Fruit fly (Drosophila melanogaster) whole organism, prepupa: ENCODE data around the gene CG34436.

Experiments
- CG10669 ChIP-seq: fragments of 200-800 bp; sonication (Bioruptor generic); optimal IDR thresholded peaks from 3 replicates; lab custom pipeline; 2018; ENCODE audit warnings: missing biosample characterization, mild to moderate bottlenecking, missing genetic modification characterization, moderate library complexity
- Gug ChIP-seq: fragments of 200-800 bp; sonication (Bioruptor generic); IDR thresholded peaks from 2 replicates; pipeline ENCODE4 v1.3.6; 2022; ENCODE audit warnings: missing biosample characterization, missing genetic modification characterization
- Hr39 ChIP-seq: fragments of 200-800 bp; sonication (Bioruptor generic); optimal IDR thresholded peaks from 2 replicates; lab custom pipeline; 2016; ENCODE audit warnings: missing biosample characterization, missing genetic modification characterization
- Met ChIP-seq: fragments of 200-800 bp; sonication (Bioruptor generic); optimal IDR thresholded peaks from 3 replicates; lab custom pipeline; 2016; ENCODE audit warnings: missing biosample characterization, missing genetic modification characterization
- fd59A ChIP-seq: fragments of 200-800 bp; sonication (Bioruptor generic); optimal IDR thresholded peaks from 2 replicates; lab custom pipeline; 2017; ENCODE audit warnings: missing biosample characterization, mild to moderate bottlenecking, missing genetic modification characterization, missing genetic modification reagents
- fd85E ChIP-seq: fragments of 200-800 bp; sonication (Bioruptor generic); optimal IDR thresholded peaks from 3 replicates; lab custom pipeline; 2016; ENCODE audit warnings: missing biosample characterization, missing genetic modification characterization
- svp ChIP-seq: fragments of 200-800 bp; sonication (Bioruptor generic); peaks from one replicate; lab custom pipeline; 2016; ENCODE audit warnings: missing biosample characterization, missing genetic modification characterization

dm6 chr3R:28332674-28333421 is 50.5 kb downstream of the CG34436 start:
- TF ChIP-seq CG10669 (GFP tag; lab: Kevin White, UChicago) (no peak), Met (no peak), fd59A (no peak), svp (GFP tag; lab: Kevin White, UChicago) (no peak), Gug (no peak), Hr39 (GFP tag; lab: Kevin White, UChicago) (no peak), fd85E (GFP tag; lab: Kevin White, UChicago) (no peak)
